Worm (Caenorhabditis elegans) whole organism, midembryonic: ENCODE measurements around the gene hsp-16.2.

Source experiments
- T22C8.4 ChIP-seq: fragments of 200-800 bp; sonication (Bioruptor generic); IDR thresholded peaks from 2 replicates; pipeline ENCODE4 v1.3.6; 2022; ENCODE audit warnings: missing genetic modification characterization, missing compliant biosample characterization
- cog-1 ChIP-seq: sonication (generic microtip); optimal IDR thresholded peaks from 2 replicates; lab custom pipeline; 2016; ENCODE audit warnings: missing genetic modification characterization, missing compliant biosample characterization
- flt-1 ChIP-seq: fragments of 200-800 bp; sonication (Bioruptor generic); IDR thresholded peaks from 2 replicates; pipeline ENCODE4 v1.3.6; 2022; ENCODE audit warnings: missing genetic modification characterization, missing compliant biosample characterization
- klf-2 ChIP-seq: fragments of 200-800 bp; sonication (Bioruptor generic); conservative IDR thresholded peaks from 2 replicates; pipeline ENCODE4 v1.3.6; 2022; ENCODE audit warnings: missing genetic modification reagents, missing genetic modification characterization, missing compliant biosample characterization
- med-1 ChIP-seq: sonication (generic microtip); optimal IDR thresholded peaks from 2 replicates; lab custom pipeline; 2017; ENCODE audit warnings: missing genetic modification characterization, mild to moderate bottlenecking, missing compliant biosample characterization, antibody characterized with exemption, missing genetic modification reagents; ENCODE audit not compliant: insufficient read depth
- ref-1 ChIP-seq: fragments of 200-800 bp; sonication (Bioruptor generic); conservative IDR thresholded peaks from 2 replicates; pipeline ENCODE4 v1.3.6; 2022; ENCODE audit warnings: missing genetic modification reagents, missing genetic modification characterization, missing compliant biosample characterization
- tab-1 ChIP-seq: fragments of 200-800 bp; sonication (Bioruptor generic); IDR thresholded peaks from 2 replicates; pipeline ENCODE4 v1.3.6; 2022; ENCODE audit warnings: missing genetic modification characterization, missing compliant biosample characterization
- ztf-23 ChIP-seq: fragments of 200-800 bp; sonication (Bioruptor generic); IDR thresholded peaks from 2 replicates; pipeline ENCODE4 v1.3.6; 2022; ENCODE audit warnings: missing genetic modification reagents, missing genetic modification characterization, missing compliant biosample characterization
- ztf-29 ChIP-seq: fragments of 200-800 bp; sonication (Bioruptor generic); IDR thresholded peaks from 2 replicates; pipeline ENCODE4 v1.3.6; 2022; ENCODE audit warnings: missing genetic modification reagents, missing genetic modification characterization, missing compliant biosample characterization

The hsp-16.2 gene

ce11 chrV:1788157-1788556, 16.6 kb downstream of the hsp-16.2 start, which contains the start of gene F36H9.2:
Gene F36H9.2, plus strand, starts transcription at chrV:1788457.
- TF ChIP-seq ztf-29 (GFP tag; lab: Robert Waterston, UW) (no peak), ztf-23 (GFP tag; lab: Robert Waterston, UW) (no peak), med-1 (no peak)

DNA sequence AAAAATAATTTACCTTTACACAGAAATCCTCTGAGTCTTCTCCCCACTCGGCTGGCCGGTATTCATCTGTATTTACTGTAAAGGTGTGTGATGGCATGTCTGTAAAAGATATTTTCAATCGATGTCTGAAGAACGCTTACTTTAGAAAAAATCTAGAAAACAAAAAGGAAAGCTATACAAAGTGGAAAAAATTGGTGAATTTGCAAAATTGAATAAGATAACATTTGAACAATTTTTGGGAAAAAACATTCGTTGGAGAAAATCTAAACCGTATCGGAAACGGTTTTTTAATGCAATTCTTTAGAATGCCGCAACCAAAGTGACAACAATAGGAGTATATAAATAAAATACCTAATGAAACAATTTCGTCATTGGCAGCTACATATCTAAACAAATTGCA, 22.8 kb downstream of the hsp-16.2 start, which contains the start of gene F36H9.5:
Gene F36H9.5 (minus strand): TSS at position 101 of the 400 bp plus-strand sequence.
- TF ChIP-seq tab-1 (no peak), ztf-29 (GFP tag; lab: Robert Waterston, UW) (no peak), cog-1 (tag; lab: Kevin White, UChicago) (no peak), ref-1 (GFP tag; lab: Robert Waterston, UW) (no peak), flt-1 (GFP tag; lab: Robert Waterston, UW) (no peak), ztf-23 (GFP tag; lab: Robert Waterston, UW) (no peak), klf-2 (GFP tag; lab: Robert Waterston, UW) (no peak), T22C8.4 (GFP tag; lab: Robert Waterston, UW) (no peak), med-1 (no peak)

ce11 chrV:1779994-1780393, 24.8 kb downstream of the hsp-16.2 start:
- TF ChIP-seq ztf-29 (GFP tag; lab: Robert Waterston, UW) (no peak), med-1 (no peak), klf-2 (GFP tag; lab: Robert Waterston, UW) (no peak), ref-1 (GFP tag; lab: Robert Waterston, UW) (no peak), tab-1 (no peak), ztf-23 (GFP tag; lab: Robert Waterston, UW) (no peak), flt-1 (GFP tag; lab: Robert Waterston, UW) (no peak), cog-1 (tag; lab: Kevin White, UChicago) (no peak), T22C8.4 (GFP tag; lab: Robert Waterston, UW) (no peak)

- no peak for TF ChIP-seq ref-1 (GFP tag; lab: Robert Waterston, UW)
- TF ChIP-seq ztf-29 (GFP tag; lab: Robert Waterston, UW): no peak
- no peak for TF ChIP-seq flt-1 (GFP tag; lab: Robert Waterston, UW)
- TF ChIP-seq tab-1: no peak
- no peak for TF ChIP-seq T22C8.4 (GFP tag; lab: Robert Waterston, UW)
- TF ChIP-seq cog-1 (tag; lab: Kevin White, UChicago): no peak
- no peak for TF ChIP-seq klf-2 (GFP tag; lab: Robert Waterston, UW)
- TF ChIP-seq ztf-23 (GFP tag; lab: Robert Waterston, UW): no peak
- no peak for TF ChIP-seq med-1
Observed at ce11 chrV:1779136-1779535, 25.6 kb downstream of the hsp-16.2 start, which contains the start of gene F36H9.4. Gene F36H9.4, minus strand, starts transcription at chrV:1779236.

DNA sequence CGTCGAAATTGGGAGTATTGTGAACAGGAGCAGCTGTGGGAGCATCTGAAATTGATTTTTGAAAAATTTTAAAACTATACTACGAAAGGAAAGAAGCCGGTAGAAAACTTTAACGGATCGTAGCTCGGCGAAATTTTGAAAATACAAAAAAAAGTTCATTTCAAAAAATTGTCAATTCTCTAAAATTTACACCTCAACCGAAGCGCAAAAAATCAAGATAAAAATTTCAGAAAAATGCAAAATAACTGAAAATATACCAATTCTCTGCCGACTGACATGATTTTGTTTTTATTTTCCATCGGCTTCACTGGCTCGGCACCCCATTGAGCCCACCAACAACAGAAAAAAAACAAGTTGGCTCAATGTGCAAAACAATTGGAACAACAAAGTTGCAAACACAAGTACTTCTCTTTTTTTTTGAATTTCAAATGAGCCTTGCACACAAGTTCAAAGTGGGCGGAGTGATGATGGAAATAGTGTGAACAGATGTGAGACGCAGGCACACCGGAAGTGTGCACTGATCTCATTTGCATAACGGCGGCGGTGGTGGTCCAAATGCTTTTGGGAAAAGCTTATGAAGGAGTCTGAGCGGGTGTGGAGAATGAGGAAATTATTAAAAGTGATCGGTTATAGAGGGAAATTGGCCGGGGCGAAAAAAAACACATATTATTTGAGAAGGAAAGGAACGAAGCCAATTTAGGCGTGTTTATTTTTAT, 29.7 kb downstream of the hsp-16.2 start, which contains the start of gene F36H9.7:
Gene F36H9.7 (minus strand): TSS at position 51 of the 716 bp plus-strand sequence.
- TF ChIP-seq tab-1: no peak
- no peak for TF ChIP-seq cog-1 (tag; lab: Kevin White, UChicago)
- no peak for TF ChIP-seq ztf-23 (GFP tag; lab: Robert Waterston, UW)

ce11 chrV:1773120-1773519, 31.6 kb downstream of the hsp-16.2 start:
- TF ChIP-seq ref-1 (GFP tag; lab: Robert Waterston, UW) (no peak), med-1 (no peak)

DNA sequence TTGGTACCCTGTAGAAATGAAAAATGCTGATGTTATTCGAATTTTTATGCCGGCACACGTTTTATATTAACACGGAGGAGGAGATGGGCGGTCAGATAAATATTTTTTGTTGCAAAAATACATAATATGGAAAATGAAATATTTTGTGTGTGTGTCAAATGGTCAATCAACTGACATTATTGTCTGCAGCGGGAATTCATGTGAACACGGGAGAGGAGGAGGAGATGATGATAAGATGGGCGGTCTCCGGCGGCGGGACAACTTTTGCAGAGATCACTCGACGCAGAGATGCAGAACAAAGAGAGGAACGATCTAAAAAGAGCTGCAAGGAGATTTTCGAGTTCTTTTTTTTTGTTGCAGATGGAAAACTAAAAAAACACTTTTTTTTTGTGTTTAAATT, 33.0 kb downstream of the hsp-16.2 start, which contains the start of gene dhs-13:
Gene dhs-13 (minus strand): TSS at position 8 of the 400 bp plus-strand sequence.
- no peak for TF ChIP-seq tab-1
- no peak for TF ChIP-seq med-1
- TF ChIP-seq T22C8.4 (GFP tag; lab: Robert Waterston, UW): no peak
- no peak for TF ChIP-seq ref-1 (GFP tag; lab: Robert Waterston, UW)

DNA sequence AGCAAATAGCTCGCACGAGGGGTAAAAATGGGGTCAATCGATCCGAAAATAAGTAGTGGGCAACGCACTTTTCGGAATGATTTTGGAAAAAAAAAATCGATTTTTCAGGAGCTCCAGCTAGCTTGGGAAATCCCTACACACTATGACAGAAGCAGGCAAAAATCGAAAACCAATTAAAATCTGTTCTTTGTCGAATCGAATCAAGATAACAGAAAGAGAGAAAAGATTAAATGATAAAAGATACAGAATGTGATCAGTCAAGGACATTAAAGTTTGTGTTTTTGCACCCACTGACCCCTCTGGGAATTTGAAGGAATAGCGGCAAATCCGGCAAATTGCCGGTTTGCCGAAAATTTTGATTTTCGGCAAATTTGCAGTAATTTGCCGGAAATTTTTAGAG, 37.3 kb downstream of the hsp-16.2 start:
- TF ChIP-seq T22C8.4 (GFP tag; lab: Robert Waterston, UW) (no peak), cog-1 (tag; lab: Kevin White, UChicago) (no peak), ztf-23 (GFP tag; lab: Robert Waterston, UW) (no peak), tab-1 (no peak), ztf-29 (GFP tag; lab: Robert Waterston, UW) (no peak), med-1 (no peak), klf-2 (GFP tag; lab: Robert Waterston, UW) (no peak), ref-1 (GFP tag; lab: Robert Waterston, UW) (no peak), flt-1 (GFP tag; lab: Robert Waterston, UW) (no peak)

DNA sequence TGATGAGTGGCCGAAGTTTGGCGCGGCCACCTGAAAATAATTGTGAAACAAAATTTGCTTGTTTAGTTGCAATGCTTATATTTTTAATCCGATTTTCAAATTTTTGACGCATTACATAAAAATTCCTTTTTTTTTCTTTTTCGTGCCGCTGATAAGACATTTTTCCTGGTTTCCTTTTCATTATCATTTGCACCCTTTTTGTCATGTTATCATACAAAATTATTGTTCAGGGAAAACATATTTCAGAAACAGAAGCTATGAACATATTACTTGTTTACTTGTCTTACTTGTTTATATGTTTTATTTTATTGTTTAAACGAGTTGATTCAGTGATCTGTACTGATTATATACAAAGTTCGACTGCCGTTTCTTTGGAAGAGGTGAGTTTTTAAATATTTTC, 44.1 kb downstream of the hsp-16.2 start, which contains the start of gene clec-205:
Gene clec-205 (plus strand): TSS at position 212 of the 400 bp plus-strand sequence.
- TF ChIP-seq cog-1 (tag; lab: Kevin White, UChicago) (no peak), med-1 (no peak), klf-2 (GFP tag; lab: Robert Waterston, UW) (no peak), ztf-29 (GFP tag; lab: Robert Waterston, UW) (no peak), ref-1 (GFP tag; lab: Robert Waterston, UW) (no peak), tab-1 (no peak), ztf-23 (GFP tag; lab: Robert Waterston, UW) (no peak), T22C8.4 (GFP tag; lab: Robert Waterston, UW) (no peak), flt-1 (GFP tag; lab: Robert Waterston, UW) (no peak)

DNA sequence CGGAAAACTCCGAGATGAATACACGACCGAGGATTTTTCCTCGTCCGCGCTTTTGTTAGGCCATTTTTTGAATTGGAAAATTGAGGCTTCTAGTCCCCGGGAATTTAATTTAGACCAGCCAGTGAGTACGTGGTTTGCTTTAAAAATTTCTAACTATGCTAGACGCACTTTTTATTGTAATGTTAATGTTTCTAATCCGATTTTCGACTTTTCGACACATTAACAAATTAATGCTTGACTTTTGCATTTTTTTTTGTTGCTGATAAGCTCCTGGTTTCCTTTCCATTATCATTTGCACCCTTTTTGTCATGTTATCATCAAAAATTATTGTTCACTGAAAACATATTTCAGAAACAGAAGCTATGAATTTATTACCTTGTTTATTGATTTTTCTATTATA, 47.9 kb downstream of the hsp-16.2 start, which contains the start of gene clec-204:
Gene clec-204 (plus strand): TSS at position 301 of the 400 bp plus-strand sequence.
- TF ChIP-seq med-1: no peak
- TF ChIP-seq tab-1: no peak
- no peak for TF ChIP-seq flt-1 (GFP tag; lab: Robert Waterston, UW)
